Worm (Caenorhabditis elegans) whole organism, L2 larva: ENCODE data around the gene str-84.
A peak's percentile ranks its signal among the peaks of the same experiment; 100 is the strongest.

Source experiments
- C34F6.9 ChIP-seq: fragments of 150-350 bp; optimal IDR thresholded peaks from 2 replicates; lab custom pipeline; 2014; ENCODE audit warnings: missing biosample characterization, missing genetic modification characterization
- F13H6.1 ChIP-seq: sonication (generic microtip); optimal IDR thresholded peaks from 2 replicates; lab custom pipeline; 2016; ENCODE audit warnings: missing genetic modification characterization, missing compliant biosample characterization
- Y55F3AM.14 ChIP-seq: fragments of 200-800 bp; sonication (Bioruptor generic); optimal IDR thresholded peaks from 2 replicates; lab custom pipeline; 2018; ENCODE audit warnings: mild to moderate bottlenecking, missing genetic modification characterization, missing compliant biosample characterization
- ZK546.5 ChIP-seq: sonication (generic microtip); optimal IDR thresholded peaks from 2 replicates; lab custom pipeline; 2017; ENCODE audit warnings: missing biosample characterization, missing genetic modification characterization
- alr-1 ChIP-seq: fragments of 150-350 bp; optimal IDR thresholded peaks from 2 replicates; lab custom pipeline; 2014; ENCODE audit warnings: missing biosample characterization, missing genetic modification characterization
- ama-1 ChIP-seq: fragments of 150-350 bp; optimal IDR thresholded peaks from 2 replicates; lab custom pipeline; 2018; ENCODE audit warnings: inconsistent platforms
- crh-2 ChIP-seq: sonication (generic microtip); optimal IDR thresholded peaks from 2 replicates; lab custom pipeline; 2017; ENCODE audit warnings: missing biosample characterization, missing genetic modification characterization
- dmd-4 ChIP-seq: sonication (generic microtip); optimal IDR thresholded peaks from 2 replicates; lab custom pipeline; 2017; ENCODE audit warnings: missing biosample characterization, missing genetic modification characterization
- egl-27 ChIP-seq: sonication (generic microtip); optimal IDR thresholded peaks from 3 replicates; lab custom pipeline; 2017; ENCODE audit warnings: missing biosample characterization, missing genetic modification reagents, missing genetic modification characterization
- elt-3 ChIP-seq: sonication (generic microtip); optimal IDR thresholded peaks from 2 replicates; lab custom pipeline; 2017; ENCODE audit warnings: missing biosample characterization, missing genetic modification characterization
- lin-13 ChIP-seq: fragments of 150-350 bp; optimal IDR thresholded peaks from 2 replicates; lab custom pipeline; 2014; ENCODE audit warnings: missing biosample characterization, missing genetic modification reagents, missing genetic modification characterization
- lin-39 ChIP-seq: fragments of 150-350 bp; optimal IDR thresholded peaks from 2 replicates; lab custom pipeline; 2014; ENCODE audit warnings: missing biosample characterization, missing genetic modification reagents, missing genetic modification characterization
- lsy-2 ChIP-seq, 2 experiments: fragments of 150-350 bp in 1 of 2; sonication (generic microtip) in 1 of 2; optimal IDR thresholded peaks; 2 replicates each; lab custom pipeline; 2014 to 2017; ENCODE audit warnings: missing biosample characterization in 2 of 2, missing genetic modification characterization in 2 of 2
- mab-5 ChIP-seq: fragments of 150-350 bp; optimal IDR thresholded peaks from 2 replicates; lab custom pipeline; 2014; ENCODE audit warnings: missing biosample characterization, missing genetic modification characterization
- mbf-1 ChIP-seq: sonication (generic microtip); optimal IDR thresholded peaks from 2 replicates; lab custom pipeline; 2017; ENCODE audit warnings: missing biosample characterization, missing genetic modification characterization
- mdl-1 ChIP-seq, 2 experiments: fragments of 150-350 bp in 1 of 2; sonication (generic microtip) in 1 of 2; optimal IDR thresholded peaks; 2 replicates each; lab custom pipeline; 2017; ENCODE audit warnings: missing biosample characterization in 2 of 2, missing genetic modification characterization in 2 of 2
- nhr-10 ChIP-seq: sonication (generic microtip); optimal IDR thresholded peaks from 2 replicates; lab custom pipeline; 2017; ENCODE audit warnings: missing biosample characterization, missing genetic modification characterization
- nhr-237 ChIP-seq: fragments of 150-350 bp; optimal IDR thresholded peaks from 2 replicates; lab custom pipeline; 2014; ENCODE audit warnings: missing biosample characterization, missing genetic modification characterization
- nhr-25 ChIP-seq: fragments of 150-350 bp; sonication (generic microtip); optimal IDR thresholded peaks from 3 replicates; lab custom pipeline; 2014; ENCODE audit warnings: missing biosample characterization, missing genetic modification characterization
- nhr-6 ChIP-seq: fragments of 150-350 bp; optimal IDR thresholded peaks from 2 replicates; lab custom pipeline; 2014; ENCODE audit warnings: missing biosample characterization, missing genetic modification characterization
- nhr-77 ChIP-seq: fragments of 150-350 bp; optimal IDR thresholded peaks from 2 replicates; lab custom pipeline; 2014; ENCODE audit warnings: missing biosample characterization, missing genetic modification characterization
- skn-1 ChIP-seq: sonication (generic microtip); optimal IDR thresholded peaks from 2 replicates; lab custom pipeline; 2017; ENCODE audit warnings: missing biosample characterization, missing genetic modification characterization
- sma-3 ChIP-seq: sonication (generic microtip); optimal IDR thresholded peaks from 2 replicates; lab custom pipeline; 2016; ENCODE audit warnings: missing genetic modification reagents, missing genetic modification characterization, missing compliant biosample characterization
- sma-9 ChIP-seq, 2 experiments: fragments of 150-350 bp in 1 of 2; sonication (generic microtip) in 1 of 2; optimal IDR thresholded peaks; 2 replicates each; lab custom pipeline; 2014 to 2016; ENCODE audit warnings: missing genetic modification characterization in 2 of 2, mild to moderate bottlenecking in 1 of 2, missing biosample characterization in 1 of 2, missing compliant biosample characterization in 1 of 2, missing genetic modification reagents in 1 of 2, moderate library complexity in 1 of 2
- unc-39 ChIP-seq: fragments of 150-350 bp; optimal IDR thresholded peaks from 2 replicates; lab custom pipeline; 2014; ENCODE audit warnings: missing biosample characterization, missing genetic modification characterization
- unc-55 ChIP-seq: fragments of 150-350 bp; sonication (generic microtip); optimal IDR thresholded peaks from 3 replicates; lab custom pipeline; 2014; ENCODE audit warnings: missing biosample characterization, missing genetic modification reagents, missing genetic modification characterization
- unc-62 ChIP-seq: fragments of 150-350 bp; optimal IDR thresholded peaks from 2 replicates; lab custom pipeline; 2014; ENCODE audit warnings: missing biosample characterization, missing genetic modification reagents, missing genetic modification characterization
- ztf-1 ChIP-seq: fragments of 200-800 bp; sonication (Bioruptor generic); conservative IDR thresholded peaks from 2 replicates; pipeline ENCODE4 v1.3.6; 2022; ENCODE audit warnings: missing genetic modification characterization, missing compliant biosample characterization
- ztf-11 ChIP-seq: sonication (generic microtip); optimal IDR thresholded peaks from 2 replicates; lab custom pipeline; 2017; ENCODE audit warnings: missing biosample characterization, missing genetic modification characterization

str-84 gene

DNA sequence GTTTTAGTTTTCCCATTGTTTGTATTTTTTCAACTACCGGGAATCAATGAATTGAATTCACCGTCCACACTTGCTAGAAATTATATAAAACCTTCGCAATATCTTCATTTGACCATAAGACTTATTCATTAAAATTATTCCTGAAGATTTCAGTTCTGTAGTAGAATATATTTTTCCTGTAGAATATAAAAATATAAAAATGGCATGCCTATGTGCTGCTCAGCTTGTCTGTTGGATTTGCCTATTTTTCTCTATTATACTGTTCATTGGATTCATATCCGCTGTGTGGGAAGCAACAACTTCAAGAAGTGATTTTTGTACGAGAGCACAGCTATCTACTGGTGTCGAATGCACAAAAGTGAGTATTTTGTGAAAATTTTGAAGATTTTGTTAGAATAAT lies 10.9 kb upstream of the str-84 start, which contains the start of gene F59E11.6:
Gene F59E11.6 (plus strand): TSS at position 111 of the 400 bp plus-strand sequence.
- TF ChIP-seq elt-3 (no peak), unc-55 (GFP tag; lab: Kevin White, UChicago) (no peak), sma-9 (GFP tag; optimal IDR thresholded peaks at IDR 0.05; lab: Kevin White, UChicago) (no peak), sma-9 (tag; optimal IDR thresholded peaks at IDR 0.05; lab: Kevin White, UChicago) (no peak), ztf-11 (no peak), nhr-10 (tag; lab: Kevin White, UChicago) (no peak), ztf-1 (no peak), unc-62 (GFP tag; lab: Kevin White, UChicago) (no peak)
- TF ChIP-seq, all 48 proteins: peak for 0

DNA sequence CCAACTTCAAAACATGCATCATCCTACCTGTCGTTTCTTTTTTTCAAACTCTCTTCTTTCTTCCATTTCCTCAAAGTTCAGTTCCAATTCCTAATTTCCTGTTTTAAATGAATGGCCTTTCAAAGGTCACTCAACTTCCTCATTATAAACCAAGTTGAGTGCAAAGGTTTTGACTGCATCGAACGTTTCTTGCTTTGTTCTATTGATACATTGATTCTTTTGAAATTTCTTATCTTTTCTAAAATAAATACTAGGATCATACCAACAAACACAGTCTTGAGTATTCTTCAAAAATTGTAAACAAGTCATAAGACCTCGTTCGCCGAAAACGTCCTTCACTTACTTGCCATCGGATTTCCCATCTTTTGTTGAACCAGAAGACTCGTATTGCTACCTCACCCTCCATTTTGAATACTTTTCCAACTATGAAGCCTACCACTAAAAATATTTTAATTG lies 9.5 kb upstream of the str-84 start, which contains the start of gene F59E11.7:
Gene F59E11.7 (plus strand): TSS at position 51 of the 456 bp plus-strand sequence.
- TF ChIP-seq ama-1 (lab: Kevin White, UChicago) (no peak), dmd-4 (no peak), sma-3 (GFP tag; lab: Kevin White, UChicago) (peak; percentile 11), nhr-25 (tag; lab: Kevin White, UChicago) (peak; percentile 77)

DNA sequence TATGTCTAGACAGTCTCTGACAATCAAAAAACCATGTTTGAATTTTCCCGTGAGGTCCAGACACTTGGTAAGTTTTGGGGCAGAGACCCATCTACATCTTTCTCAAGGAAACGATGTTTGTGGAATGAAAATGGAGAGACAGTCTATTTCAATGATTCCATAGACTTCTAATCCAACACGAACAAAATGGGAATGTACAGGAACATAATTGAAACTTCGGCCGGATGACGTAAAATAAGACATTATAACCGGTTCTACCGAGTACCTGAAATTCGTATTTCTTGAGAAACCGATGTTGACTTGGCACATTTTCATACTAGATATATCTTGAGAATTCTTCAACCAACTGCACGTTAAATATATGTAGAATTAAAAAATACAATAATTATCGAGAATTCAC lies 7.4 kb upstream of the str-84 start, which contains the start of gene str-87:
Gene str-87 (minus strand): TSS at position 101 of the 400 bp plus-strand sequence.
- TF ChIP-seq nhr-6 (tag; lab: Kevin White, UChicago), result no peak
- no peak for TF ChIP-seq unc-55 (GFP tag; lab: Kevin White, UChicago)
- TF ChIP-seq sma-9 (GFP tag; optimal IDR thresholded peaks at IDR 0.05; lab: Kevin White, UChicago), result no peak
- no peak for TF ChIP-seq sma-9 (tag; optimal IDR thresholded peaks at IDR 0.05; lab: Kevin White, UChicago)
- TF ChIP-seq mab-5 (tag; lab: Kevin White, UChicago), result no peak
- no peak for TF ChIP-seq unc-62 (GFP tag; lab: Kevin White, UChicago)
- TF ChIP-seq lin-13 (GFP tag; lab: Kevin White, UChicago), result no peak
- TF ChIP-seq nhr-10 (tag; lab: Kevin White, UChicago), result no peak

DNA sequence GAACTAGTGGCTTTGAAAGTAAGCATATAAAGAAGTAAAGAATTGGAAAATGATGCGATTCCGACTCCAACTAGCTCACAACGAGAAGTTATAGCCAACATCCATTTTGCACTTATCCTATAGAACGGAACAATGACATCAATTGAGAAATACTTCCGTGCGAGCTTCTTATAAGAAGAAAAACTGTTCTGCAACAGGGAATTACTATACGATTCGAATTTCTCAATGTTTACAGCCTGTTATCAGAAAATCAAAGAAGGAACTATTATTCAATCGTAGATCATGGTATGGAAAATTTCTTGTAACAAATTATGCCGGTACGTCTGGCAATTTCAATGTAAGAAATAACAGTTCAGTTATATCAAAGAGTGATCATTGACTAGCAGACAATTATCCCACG lies 5.0 kb upstream of the str-84 start, which contains the start of gene str-85:
Gene str-85 (minus strand): TSS at position 101 of the 400 bp plus-strand sequence.
- no peak for TF ChIP-seq unc-39 (tag; lab: Kevin White, UChicago)
- TF ChIP-seq crh-2 (tag; lab: Kevin White, UChicago), result no peak
- TF ChIP-seq nhr-237 (tag; lab: Kevin White, UChicago), result no peak
- TF ChIP-seq lsy-2 (tag; optimal IDR thresholded peaks at IDR 0.05; lab: Kevin White, UChicago), result no peak
- no peak for TF ChIP-seq ztf-1
- TF ChIP-seq nhr-77 (tag; lab: Kevin White, UChicago), result no peak
- no peak for TF ChIP-seq egl-27 (tag; lab: Kevin White, UChicago)
- no peak for TF ChIP-seq mdl-1 (tag; optimal IDR thresholded peaks at IDR 0.05; lab: Kevin White, UChicago)
- TF ChIP-seq F13H6.1 (tag; lab: Kevin White, UChicago), result no peak
- TF ChIP-seq ama-1 (lab: Kevin White, UChicago), result no peak

DNA sequence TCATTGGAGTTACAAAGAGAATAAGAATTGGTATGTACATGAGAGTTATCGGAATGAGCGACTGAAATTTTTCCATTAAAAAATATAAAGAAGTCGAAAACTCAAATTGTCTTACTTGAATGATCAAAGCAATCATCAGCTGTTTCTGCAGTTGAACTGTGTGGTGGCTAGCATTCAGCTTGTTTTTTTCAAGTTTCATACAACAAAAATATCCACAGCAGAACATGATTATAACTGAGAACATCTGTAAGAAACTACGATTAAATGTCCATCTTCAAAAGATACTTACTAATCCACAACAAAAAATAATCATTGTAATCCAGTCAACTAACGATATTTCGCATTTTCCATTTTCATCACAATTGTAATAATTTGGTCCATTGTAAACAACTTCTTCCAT lies 4.0 kb upstream of the str-84 start:
- TF ChIP-seq elt-3, result no peak
- TF ChIP-seq lin-13 (GFP tag; lab: Kevin White, UChicago), result no peak
- TF ChIP-seq Y55F3AM.14 (GFP tag; lab: Kevin White, UChicago), result no peak
- TF ChIP-seq C34F6.9 (tag; lab: Kevin White, UChicago), result no peak
- no peak for TF ChIP-seq mab-5 (tag; lab: Kevin White, UChicago)
- no peak for TF ChIP-seq lin-39
- TF ChIP-seq ZK546.5 (tag; lab: Kevin White, UChicago), result no peak
- no peak for TF ChIP-seq mbf-1 (tag; lab: Kevin White, UChicago)
- TF ChIP-seq egl-27 (tag; lab: Kevin White, UChicago), result no peak
- no peak for TF ChIP-seq lsy-2 (tag; optimal IDR thresholded peaks at IDR 0.05; lab: Kevin White, UChicago)

DNA sequence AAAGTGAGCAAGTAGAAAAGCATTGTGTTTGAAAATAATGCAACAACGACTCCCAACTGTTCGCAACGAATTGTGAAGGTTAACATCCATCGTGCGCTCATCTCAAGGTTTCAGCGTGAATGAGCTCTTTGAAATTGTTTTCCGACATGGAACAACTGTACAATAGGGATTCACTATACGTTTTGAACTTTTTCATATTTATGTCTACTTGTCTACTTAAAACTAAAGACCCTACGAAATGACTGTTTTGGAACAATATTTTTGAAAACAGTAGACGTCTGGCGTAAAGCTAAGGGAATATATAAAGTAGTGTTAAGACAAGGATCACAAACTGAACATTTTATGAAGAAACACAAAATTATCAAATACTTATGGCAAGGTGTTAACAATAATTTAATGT lies 2.9 kb upstream of the str-84 start, which contains the start of gene str-86:
Gene str-86 (minus strand): TSS at position 101 of the 400 bp plus-strand sequence.
- TF ChIP-seq dmd-4 (no peak), alr-1 (tag; lab: Kevin White, UChicago) (no peak), skn-1 (tag; lab: Kevin White, UChicago) (no peak)
- TF ChIP-seq, all 48 proteins: peak for 0
